Fruit fly (Drosophila melanogaster): ENCODE results near the gene Stt3A.

- TF ChIP-seq CG15710 (tag; optimal IDR thresholded peaks at IDR 0.05) (no peak), EcR (GFP tag; optimal IDR thresholded peaks at IDR 0.05) (no peak), CG12605 (GFP tag; IDR thresholded peaks at IDR 0.05) (no peak), CG8159 (tag; optimal IDR thresholded peaks at IDR 0.05) (no peak), Pif1B (GFP tag; optimal IDR thresholded peaks at IDR 0.05) (no peak)
These were observed 39.8 kb upstream of the Stt3A start, which contains the start of gene stg1 for dm6 chrX:21093544-21093943.
